Fruit fly (Drosophila melanogaster): ENCODE data around the gene Grl40a.
A peak's percentile ranks its signal among the peaks of the same experiment; 100 is the strongest.

Gene Grl40a

dm6 chr2L:22036877-22037276 lies 783 bp upstream of the Grl40a start (continued):
- TF ChIP-seq CG5245 (GFP tag; optimal IDR thresholded peaks at IDR 0.05) (no peak), CG10267 (tag; optimal IDR thresholded peaks at IDR 0.05) (peak; percentile 7), crol (GFP tag; IDR thresholded peaks at IDR 0.05) (no peak), fd102C (GFP tag; optimal IDR thresholded peaks at IDR 0.05) (peak; percentile 62), CG2712 (tag; optimal IDR thresholded peaks at IDR 0.05) (no peak), CG14667 (GFP tag; IDR thresholded peaks at IDR 0.05) (no peak), CG8290 (GFP tag; optimal IDR thresholded peaks at IDR 0.05) (no peak), CG8290 (tag; optimal IDR thresholded peaks at IDR 0.05) (peak in 1 of 2 experiments; percentile 35), cg (GFP tag; optimal IDR thresholded peaks at IDR 0.05) (no peak), Blimp-1 (GFP tag; optimal IDR thresholded peaks at IDR 0.05) (no peak), odd (GFP tag; optimal IDR thresholded peaks at IDR 0.05) (peak; percentile 28), CG15479 (GFP tag; optimal IDR thresholded peaks at IDR 0.05) (peak; percentile 8), kni (GFP tag; optimal IDR thresholded peaks at IDR 0.05) (peak; percentile 83), H15 (GFP tag; IDR thresholded peaks at IDR 0.05) (no peak), Elba2 (GFP tag; optimal IDR thresholded peaks at IDR 0.05) (no peak), br (optimal IDR thresholded peaks at IDR 0.05) (no peak), CG15011 (GFP tag; optimal IDR thresholded peaks at IDR 0.05) (peak; percentile 13), Drgx (GFP tag; IDR thresholded peaks at IDR 0.05) (no peak), CG34422 (GFP tag; IDR thresholded peaks at IDR 0.05) (no peak), dmrt11E (tag; optimal IDR thresholded peaks at IDR 0.05) (peak; percentile 65), Fer1 (GFP tag; optimal IDR thresholded peaks at IDR 0.05) (no peak), Med (GFP tag) (no peak), CG18764 (GFP tag; optimal IDR thresholded peaks at IDR 0.05) (peak; percentile 0), al (GFP tag; IDR thresholded peaks at IDR 0.05) (no peak), Gsc (GFP tag; IDR thresholded peaks at IDR 0.05) (no peak), vfl (GFP tag; optimal IDR thresholded peaks at IDR 0.05) (no peak), Dll (GFP tag; IDR thresholded peaks at IDR 0.05; ENCODE audit: partially characterized antibody) (no peak), prd (optimal IDR thresholded peaks at IDR 0.05) (no peak), prd (GFP tag; IDR thresholded peaks at IDR 0.05) (peak; percentile 19; the same call in 1 of the 3 replicates), grau (tag; optimal IDR thresholded peaks at IDR 0.05) (no peak), CG13424 (tag; optimal IDR thresholded peaks at IDR 0.05) (peak; percentile 10), NfI (GFP tag; optimal IDR thresholded peaks at IDR 0.05) (no peak), CG12236 (GFP tag; optimal IDR thresholded peaks at IDR 0.05) (peak; percentile 40), ind (GFP tag; optimal IDR thresholded peaks at IDR 0.05) (no peak), CG11456 (GFP tag; IDR thresholded peaks at IDR 0.05) (no peak), MESR4 (GFP tag; optimal IDR thresholded peaks at IDR 0.05) (no peak), CG5180 (GFP tag; optimal IDR thresholded peaks at IDR 0.05) (no peak), CG33557 (GFP tag; optimal IDR thresholded peaks at IDR 0.05) (peak; percentile 80), ATbp (GFP tag; optimal IDR thresholded peaks at IDR 0.05) (peak; percentile 41), fru (optimal IDR thresholded peaks at IDR 0.05) (no peak), tap (tag; optimal IDR thresholded peaks at IDR 0.05) (no peak), pzg (GFP tag; optimal IDR thresholded peaks at IDR 0.05) (no peak), CG6254 (GFP tag; optimal IDR thresholded peaks at IDR 0.05) (peak; percentile 56), BtbVII (GFP tag; optimal IDR thresholded peaks at IDR 0.05) (no peak), CTCF (GFP tag; optimal IDR thresholded peaks at IDR 0.05) (no peak), Sox100B (GFP tag; optimal IDR thresholded peaks at IDR 0.05) (peak; percentile 4), gce (GFP tag; IDR thresholded peaks at IDR 0.05) (0 out of 3 replicates have a peak, but pooled peaks have one; percentile 40), CG15073 (GFP tag; optimal IDR thresholded peaks at IDR 0.05) (no peak), D (optimal IDR thresholded peaks at IDR 0.05) (no peak), D (GFP tag; optimal IDR thresholded peaks at IDR 0.05) (peak; percentile 8), tup (GFP tag; optimal IDR thresholded peaks at IDR 0.05) (peak; percentile 4), CG4328 (GFP tag; optimal IDR thresholded peaks at IDR 0.05) (peak; percentile 5), zfh2 (GFP tag; optimal IDR thresholded peaks at IDR 0.05) (no peak)
